Worm (Caenorhabditis elegans) whole organism, L4 larva: Measurements from ENCODE around the gene ugt-56.
A peak's percentile ranks its signal among the peaks of the same experiment; 100 is the strongest.

Experiments
- F44E2.7 ChIP-seq: fragments of 200-800 bp; sonication (Bioruptor generic); IDR thresholded peaks from 2 replicates; pipeline ENCODE4 v2.1.2; 2022; ENCODE audit warnings: missing genetic modification characterization, missing compliant biosample characterization
- ZK546.5 ChIP-seq, 2 experiments: sonication (generic microtip); optimal IDR thresholded peaks; 2 replicates each; lab custom pipeline; 2017; ENCODE audit warnings: missing biosample characterization in 2 of 2, missing genetic modification characterization in 2 of 2
- aha-1 ChIP-seq: fragments of 150-350 bp; peaks from one replicate; lab custom pipeline; 2014; ENCODE audit warnings: missing biosample characterization, missing genetic modification characterization
- attf-4 ChIP-seq: sonication (generic microtip); optimal IDR thresholded peaks from 3 replicates; lab custom pipeline; 2017; ENCODE audit warnings: missing biosample characterization, missing genetic modification characterization
- cey-2 ChIP-seq: sonication (generic microtip); optimal IDR thresholded peaks from 3 replicates; lab custom pipeline; 2017; ENCODE audit warnings: missing genetic modification characterization, mild to moderate bottlenecking, missing compliant biosample characterization, antibody characterized with exemption, borderline replicate concordance; ENCODE audit not compliant: insufficient read depth
- lin-39 ChIP-seq: fragments of 150-350 bp; optimal IDR thresholded peaks from 2 replicates; lab custom pipeline; 2014; ENCODE audit warnings: missing biosample characterization, missing genetic modification reagents, missing genetic modification characterization
- lir-3 ChIP-seq: sonication (generic microtip); optimal IDR thresholded peaks from 2 replicates; lab custom pipeline; 2016; ENCODE audit warnings: mild to moderate bottlenecking, missing genetic modification characterization, missing compliant biosample characterization
- mep-1 ChIP-seq: fragments of 150-350 bp; sonication (generic microtip); optimal IDR thresholded peaks from 3 replicates; lab custom pipeline; 2014; ENCODE audit warnings: missing biosample characterization, missing genetic modification characterization
- saeg-2 ChIP-seq: fragments of 200-800 bp; sonication (Bioruptor generic); IDR thresholded peaks from 2 replicates; pipeline ENCODE4 v1.3.6; 2022; ENCODE audit warnings: missing genetic modification reagents, missing genetic modification characterization, missing compliant biosample characterization
- set-16 ChIP-seq: fragments of 200-800 bp; sonication (Bioruptor generic); IDR thresholded peaks from 2 replicates; pipeline ENCODE4 v1.3.6; 2022; ENCODE audit warnings: missing genetic modification reagents, missing genetic modification characterization, missing compliant biosample characterization
- unc-62 ChIP-seq, 3 experiments: fragments of 150-350 bp in 1 of 3; sonication (generic microtip); optimal IDR thresholded peaks in 2 of 3; peaks in 1 of 3; 1 replicate in 1 of 3; 2 replicates in 2 of 3; lab custom pipeline; 2014 to 2017; ENCODE audit warnings: missing biosample characterization in 3 of 3, missing genetic modification characterization in 3 of 3, missing genetic modification reagents in 3 of 3, missing genotype in 1 of 3
- zag-1 ChIP-seq: fragments of 150-350 bp; optimal IDR thresholded peaks from 2 replicates; lab custom pipeline; 2014; ENCODE audit warnings: missing biosample characterization, missing genetic modification characterization
- zfp-3 ChIP-seq: fragments of 200-800 bp; sonication (Bioruptor generic); conservative IDR thresholded peaks from 2 replicates; pipeline ENCODE4 v1.3.6; 2022; ENCODE audit warnings: missing genetic modification reagents, missing genetic modification characterization, missing compliant biosample characterization

Gene ugt-56

DNA sequence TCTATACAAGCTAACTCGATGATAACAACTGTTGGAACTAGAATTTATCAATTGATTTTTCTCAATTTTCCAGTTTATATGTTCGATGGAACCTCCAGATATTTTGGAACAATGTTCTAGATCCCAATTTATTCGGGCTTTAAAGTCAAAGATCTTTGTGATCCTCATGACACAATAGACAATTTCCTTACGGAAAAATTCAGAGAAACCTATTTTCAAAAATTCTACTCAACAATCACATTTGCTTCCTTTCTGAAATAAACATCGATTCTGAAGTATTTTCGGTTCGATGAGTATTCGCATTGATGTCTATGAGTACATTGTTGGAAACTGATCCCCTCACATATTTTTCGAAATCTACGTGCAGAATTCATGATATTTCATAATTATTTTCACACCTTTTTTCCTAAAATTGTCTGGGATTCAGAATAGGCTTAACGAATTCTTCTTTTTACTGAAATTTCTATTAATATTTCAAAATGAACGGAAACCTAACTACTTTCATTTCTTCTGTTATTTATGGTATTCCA is 48.3 kb downstream of the ugt-56 start, which contains the start of gene srg-45:
srg-45 (plus strand) TSS at position 480 of the 530 bp plus-strand sequence.
- TF ChIP-seq unc-62 (GFP tag; optimal IDR thresholded peaks at IDR 0.05 in 1 of 2; lab: Kevin White, UChicago) = peak in 1 of 2 experiments; percentile 48
- no peak for TF ChIP-seq unc-62 (tag; optimal IDR thresholded peaks at IDR 0.05; lab: Kevin White, UChicago)
- TF ChIP-seq cey-2 = no peak
- TF ChIP-seq zfp-3 (GFP tag; lab: Robert Waterston, UW) = 0 out of 2 replicates have a peak, but pooled peaks have one; percentile 47
- TF ChIP-seq aha-1 (tag; lab: Kevin White, UChicago) = peak; percentile 69
- no peak for TF ChIP-seq F44E2.7 (GFP tag; lab: Robert Waterston, UW)
- TF ChIP-seq mep-1 (tag; lab: Kevin White, UChicago) = peak; percentile 31
- no peak for TF ChIP-seq lir-3 (tag; lab: Kevin White, UChicago)

ce11 chrV:12310256-12310655 is 51.5 kb downstream of the ugt-56 start, which contains the start of gene hpo-30:
Gene hpo-30 (minus strand): TSS chrV:12310356.
- TF ChIP-seq lin-39 (tag; lab: Kevin White, UChicago) = no peak
- no peak for TF ChIP-seq saeg-2 (GFP tag; lab: Robert Waterston, UW)
- no peak for TF ChIP-seq set-16 (GFP tag; lab: Robert Waterston, UW)
- TF ChIP-seq ZK546.5 (tag; optimal IDR thresholded peaks at IDR 0.05; lab: Kevin White, UChicago) = no peak
- TF ChIP-seq attf-4 (tag; lab: Kevin White, UChicago) = no peak
- TF ChIP-seq zag-1 (tag; lab: Kevin White, UChicago) = no peak
